Worm (Caenorhabditis elegans): ENCODE measurements around the gene ule-2.

Gene ule-2

ce11 chrIV:14610942-14611724, 23.8 kb upstream of the ule-2 start (continued):
- TF ChIP-seq nfya-1 (tag; optimal IDR thresholded peaks at IDR 0.05; ENCODE audit: borderline replicate concordance, insufficient read depth) (no peak), snpc-1.1 (tag; optimal IDR thresholded peaks at IDR 0.05; ENCODE audit: insufficient read depth) (peak; percentile 73), Y67H2A.10 (GFP tag; conservative IDR thresholded peaks at IDR 0.05) (peak; percentile 14; the same call in 1 of the 2 replicates), fkh-3 (tag; optimal IDR thresholded peaks at IDR 0.05) (peak; percentile 30), die-1 (tag; optimal IDR thresholded peaks at IDR 0.05) (peak; percentile 49), ceh-100 (GFP tag; IDR thresholded peaks at IDR 0.05) (no peak), F10E7.11 (tag; optimal IDR thresholded peaks at IDR 0.05) (no peak), let-607 (tag; optimal IDR thresholded peaks at IDR 0.05) (peak; percentile 7 to 25), sptf-2 (GFP tag; optimal IDR thresholded peaks at IDR 0.05) (no peak), cebp-1 (GFP tag; IDR thresholded peaks at IDR 0.05) (no peak), cebp-1 (tag; optimal IDR thresholded peaks at IDR 0.05) (peak; percentile 54), attf-6 (GFP tag; IDR thresholded peaks at IDR 0.05) (peak; percentile 99), tbx-9 (tag; optimal IDR thresholded peaks at IDR 0.05; ENCODE audit: borderline replicate concordance) (no peak), Y53F4B.3 (GFP tag; IDR thresholded peaks at IDR 0.05) (no peak), zfh-2 (GFP tag; conservative IDR thresholded peaks at IDR 0.05) (no peak; the same call in none of the 2 replicates), madf-6 (GFP tag; IDR thresholded peaks at IDR 0.05) (0 out of 2 replicates have a peak, but pooled peaks have one; percentile 46), aptf-2 (GFP tag; conservative IDR thresholded peaks at IDR 0.05) (no peak), tbp1 (GFP tag; optimal IDR thresholded peaks at IDR 0.05) (peak; percentile 88), ama-1 (optimal IDR thresholded peaks at IDR 0.05) (no peak), ama-1 (GFP tag; optimal IDR thresholded peaks at IDR 0.05) (no peak), attf-3 (GFP tag; conservative IDR thresholded peaks at IDR 0.05) (no peak), K12H6.12 (tag; optimal IDR thresholded peaks at IDR 0.05) (no peak), rcor-1 (GFP tag; IDR thresholded peaks at IDR 0.05) (0 out of 2 replicates have a peak, but pooled peaks have one; percentile 8), F52B5.7 (tag; optimal IDR thresholded peaks at IDR 0.05) (no peak), ceh-58 (GFP tag; IDR thresholded peaks at IDR 0.05) (no peak), ceh-79 (tag; optimal IDR thresholded peaks at IDR 0.05) (no peak), ets-4 (GFP tag; optimal IDR thresholded peaks at IDR 0.05) (no peak), Y79H2A.3 (GFP tag; conservative IDR thresholded peaks at IDR 0.05) (no peak), nfyb-1 (GFP tag; IDR thresholded peaks at IDR 0.05) (no peak), sea-2 (GFP tag; IDR thresholded peaks at IDR 0.05) (no peak), Y56A3A.18 (GFP tag; IDR thresholded peaks at IDR 0.05) (no peak), lsy-27 (tag; optimal IDR thresholded peaks at IDR 0.05; ENCODE audit: borderline replicate concordance, insufficient read depth) (no peak), ztf-22 (GFP tag; optimal IDR thresholded peaks at IDR 0.05) (no peak), K11D2.4 (GFP tag; IDR thresholded peaks at IDR 0.05) (no peak), D2030.7 (GFP tag; IDR thresholded peaks at IDR 0.05) (peak; percentile 80), sdz-38 (tag; optimal IDR thresholded peaks at IDR 0.05) (no peak), hmg-1.2 (GFP tag; IDR thresholded peaks at IDR 0.05) (peak; percentile 41; the same call in 1 of the 2 replicates), ztf-18 (tag; optimal IDR thresholded peaks at IDR 0.05) (no peak), hsf-1 (GFP tag; IDR thresholded peaks at IDR 0.05) (0 out of 2 replicates have a peak, but pooled peaks have one; percentile 5), lin-54 (GFP tag; optimal IDR thresholded peaks at IDR 0.05) (no peak), atf-7 (tag; optimal IDR thresholded peaks at IDR 0.05) (no peak), hlh-26 (GFP tag; conservative IDR thresholded peaks at IDR 0.05) (no peak), egl-44 (GFP tag; IDR thresholded peaks at IDR 0.05) (no peak), F22D6.2 (tag; optimal IDR thresholded peaks at IDR 0.05) (peak; percentile 22), snpc-3.4 (tag; optimal IDR thresholded peaks at IDR 0.05) (no peak), F49E8.2 (tag; optimal IDR thresholded peaks at IDR 0.05; ENCODE audit: insufficient read depth) (peak; percentile 22), F37B4.10 (GFP tag; IDR thresholded peaks at IDR 0.05) (no peak)

All from whole organism, young adult.